Worm (Caenorhabditis elegans): Measurements from ENCODE around the gene Y105C5A.13.
A peak's percentile ranks its signal among the peaks of the same experiment; 100 is the strongest.
"Not testable (repeated sequence)": the region's sequence is repeated elsewhere in the genome, so short reads cannot be mapped to it uniquely, and the experiment has no call there.

DNA sequence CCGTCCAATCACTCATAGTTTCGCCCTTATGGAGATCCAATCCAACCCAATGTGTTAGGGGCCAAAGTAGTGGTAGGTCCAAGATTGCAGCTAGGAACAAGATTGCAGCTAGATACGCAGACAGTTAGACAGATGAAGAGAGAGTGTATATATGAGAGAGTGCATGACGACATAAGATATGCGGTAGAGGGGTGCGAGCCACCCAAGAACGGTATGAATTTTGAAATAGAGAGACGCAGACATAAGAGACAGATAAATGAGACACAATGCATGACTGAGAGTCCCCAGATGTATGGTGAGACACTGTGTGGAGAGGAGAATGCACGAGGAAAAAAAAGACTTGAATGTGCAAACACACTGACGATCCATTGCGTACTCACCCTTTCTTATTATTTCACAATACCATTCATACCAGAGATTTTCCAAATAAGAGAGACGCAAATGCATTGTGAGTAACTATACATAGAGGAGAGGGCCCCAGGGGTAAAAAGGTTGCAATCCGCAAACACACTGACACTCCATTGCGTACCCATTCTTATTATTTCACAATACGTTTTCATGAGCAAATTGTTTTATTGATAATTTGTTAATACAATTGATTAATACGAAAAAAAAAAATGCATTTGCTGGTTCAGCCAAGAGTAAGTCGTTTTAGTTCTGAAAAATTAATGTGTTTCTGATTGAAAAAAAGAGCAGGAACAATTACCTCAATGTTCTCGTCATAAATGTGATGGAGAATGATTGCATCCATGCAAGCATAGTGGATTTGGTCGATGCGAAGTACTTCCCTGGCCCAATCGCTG lies 5.6 kb downstream of the Y105C5A.13 start, which contains the start of the genes Y105C5A.1268 and Y105C5A.1272:
- TF ChIP-seq cebp-1 (GFP tag; IDR thresholded peaks at IDR 0.05) (peak; percentile 99), cebp-1 (tag; optimal IDR thresholded peaks at IDR 0.05) (peak; percentile 99), akir-1 (GFP tag; optimal IDR thresholded peaks at IDR 0.05) (peak; percentile 3), ZK185.1 (tag; optimal IDR thresholded peaks at IDR 0.05; ENCODE audit: poor library complexity, severe bottlenecking) (peak; percentile 84)
- not testable (repeated sequence) for TF ChIP-seq bed-2 (GFP tag; IDR thresholded peaks at IDR 0.05); lag-1 (GFP tag; IDR thresholded peaks at IDR 0.05); sdz-38 (tag; optimal IDR thresholded peaks at IDR 0.05); snpc-3.4 (tag; optimal IDR thresholded peaks at IDR 0.05)
